Fruit fly (Drosophila melanogaster): ENCODE results near the gene Mkp.

- TF ChIP-seq Hr39 (GFP tag; optimal IDR thresholded peaks at IDR 0.05) = no peak
- TF ChIP-seq ss (GFP tag; optimal IDR thresholded peaks at IDR 0.05) = no peak
- peak; percentile 80 for TF ChIP-seq svp (GFP tag)
- peak; percentile 71 for TF ChIP-seq Sox14 (GFP tag; optimal IDR thresholded peaks at IDR 0.05)
- no peak for TF ChIP-seq CG6792 (GFP tag; optimal IDR thresholded peaks at IDR 0.05)
These were observed 39.9 kb upstream of the Mkp start for dm6 chr3L:224004-224951.
